Fruit fly (Drosophila melanogaster) whole organism, embryonic: ENCODE measurements around the gene rut.

ENCODE experiments used
- Asciz ChIP-seq: fragments of 200-800 bp; sonication (Bioruptor generic); optimal IDR thresholded peaks from 2 replicates; lab custom pipeline; 2017; ENCODE audit warnings: missing biosample characterization, mild to moderate bottlenecking, missing genetic modification characterization, missing genetic modification reagents
- Atf3 ChIP-seq: fragments of 200-800 bp; sonication (Bioruptor generic); optimal IDR thresholded peaks from 3 replicates; lab custom pipeline; 2016; ENCODE audit warnings: missing biosample characterization, missing genetic modification characterization
- Atf6 ChIP-seq: fragments of 200-800 bp; sonication (Bioruptor generic); IDR thresholded peaks from 2 replicates; pipeline ENCODE4 v1.3.6; 2022; ENCODE audit warnings: missing biosample characterization, missing genetic modification characterization
- CG10267 ChIP-seq: fragments of 200-800 bp; sonication (Bioruptor generic); optimal IDR thresholded peaks from 2 replicates; lab custom pipeline; 2018; ENCODE audit warnings: missing biosample characterization, mild to moderate bottlenecking, missing genetic modification characterization, moderate library complexity
- CG10462 ChIP-seq: fragments of 200-800 bp; sonication (Bioruptor generic); optimal IDR thresholded peaks from 2 replicates; lab custom pipeline; 2016; ENCODE audit warnings: missing biosample characterization, missing genetic modification characterization
- CG10565 ChIP-seq: fragments of 200-800 bp; sonication (Bioruptor generic); optimal IDR thresholded peaks from 3 replicates; lab custom pipeline; 2016; ENCODE audit warnings: missing biosample characterization, mild to moderate bottlenecking, missing genetic modification characterization
- CG10959 ChIP-seq: fragments of 200-800 bp; sonication (Bioruptor generic); IDR thresholded peaks from 2 replicates; pipeline ENCODE4 v1.3.6; 2022; ENCODE audit warnings: missing biosample characterization, missing genetic modification characterization
- CG12104 ChIP-seq: fragments of 200-800 bp; sonication (Bioruptor generic); optimal IDR thresholded peaks from 3 replicates; lab custom pipeline; 2016; ENCODE audit warnings: missing biosample characterization, missing genetic modification characterization
- CG14710 ChIP-seq: fragments of 200-800 bp; sonication (Bioruptor generic); optimal IDR thresholded peaks from 3 replicates; lab custom pipeline; 2019; ENCODE audit warnings: missing biosample characterization, mild to moderate bottlenecking, missing genetic modification characterization, moderate library complexity
- CG15073 ChIP-seq: fragments of 200-800 bp; sonication (Bioruptor generic); optimal IDR thresholded peaks from 2 replicates; lab custom pipeline; 2016; ENCODE audit warnings: missing biosample characterization, missing genetic modification characterization
- CG15479 ChIP-seq: fragments of 200-800 bp; sonication (Bioruptor generic); optimal IDR thresholded peaks from 3 replicates; lab custom pipeline; 2019; ENCODE audit warnings: missing biosample characterization, mild to moderate bottlenecking, missing genetic modification characterization, moderate library complexity
- CG17802 ChIP-seq: fragments of 200-800 bp; sonication (Bioruptor generic); optimal IDR thresholded peaks from 2 replicates; lab custom pipeline; 2018; ENCODE audit warnings: missing biosample characterization, mild to moderate bottlenecking, missing genetic modification characterization, moderate library complexity
- CG18011 ChIP-seq: fragments of 200-800 bp; sonication (Bioruptor generic); optimal IDR thresholded peaks from 2 replicates; lab custom pipeline; 2017; ENCODE audit warnings: missing biosample characterization, missing genetic modification characterization, mild to moderate bottlenecking, moderate library complexity, missing genotype
- CG18476 ChIP-seq: fragments of 200-800 bp; sonication (Bioruptor generic); optimal IDR thresholded peaks from 2 replicates; lab custom pipeline; 2016; ENCODE audit warnings: missing biosample characterization, mild to moderate bottlenecking, missing genetic modification characterization
- CG2129 ChIP-seq: fragments of 200-800 bp; sonication (Bioruptor generic); IDR thresholded peaks from 2 replicates; pipeline ENCODE4 v1.3.6; 2022; ENCODE audit warnings: missing biosample characterization, missing genetic modification characterization; ENCODE audit not compliant: partially characterized antibody
- CG2875 ChIP-seq: fragments of 200-800 bp; sonication (Bioruptor generic); optimal IDR thresholded peaks from 2 replicates; lab custom pipeline; 2017; ENCODE audit warnings: missing biosample characterization, mild to moderate bottlenecking, missing genetic modification characterization, missing genetic modification reagents
- CG33213 ChIP-seq: fragments of 200-800 bp; sonication (Bioruptor generic); optimal IDR thresholded peaks from 3 replicates; lab custom pipeline; 2016; ENCODE audit warnings: missing biosample characterization, missing genetic modification characterization
- CG8290 ChIP-seq, 3 experiments: fragments of 200-800 bp; sonication (Bioruptor generic); optimal IDR thresholded peaks; 2 replicates each; lab custom pipeline; 2016 to 2019; ENCODE audit warnings: missing biosample characterization in 3 of 3, missing genetic modification characterization in 3 of 3, mild to moderate bottlenecking in 2 of 3, moderate library complexity in 1 of 3
- CG9437 ChIP-seq: fragments of 200-800 bp; sonication (Bioruptor generic); optimal IDR thresholded peaks from 2 replicates; lab custom pipeline; 2018; ENCODE audit warnings: missing biosample characterization, mild to moderate bottlenecking, missing genetic modification characterization
- CG9727 ChIP-seq: fragments of 200-800 bp; sonication (Bioruptor generic); optimal IDR thresholded peaks from 3 replicates; lab custom pipeline; 2017; ENCODE audit warnings: missing biosample characterization, mild to moderate bottlenecking, missing genetic modification characterization
- Drgx ChIP-seq: fragments of 200-800 bp; sonication (Bioruptor generic); IDR thresholded peaks from 2 replicates; pipeline ENCODE4 v1.3.6; 2022; ENCODE audit warnings: missing biosample characterization, missing genetic modification characterization
- Fer1 ChIP-seq: fragments of 200-800 bp; sonication (Bioruptor generic); optimal IDR thresholded peaks from 2 replicates; lab custom pipeline; 2017; ENCODE audit warnings: missing biosample characterization, mild to moderate bottlenecking, missing genetic modification characterization
- Fer2 ChIP-seq: fragments of 200-800 bp; sonication (Bioruptor generic); optimal IDR thresholded peaks from 2 replicates; lab custom pipeline; 2018; ENCODE audit warnings: missing biosample characterization, mild to moderate bottlenecking, missing genetic modification characterization, moderate library complexity
- Fer3 ChIP-seq: fragments of 200-800 bp; sonication (Bioruptor generic); optimal IDR thresholded peaks from 2 replicates; lab custom pipeline; 2018; ENCODE audit warnings: missing biosample characterization, mild to moderate bottlenecking, missing genetic modification characterization, moderate library complexity
- Hr3 ChIP-seq: fragments of 200-800 bp; sonication (Bioruptor generic); optimal IDR thresholded peaks from 3 replicates; lab custom pipeline; 2016; ENCODE audit warnings: missing biosample characterization, missing genetic modification characterization
- Lhr ChIP-seq: fragments of 200-800 bp; sonication (Bioruptor generic); optimal IDR thresholded peaks from 3 replicates; lab custom pipeline; 2017; ENCODE audit warnings: mild to moderate bottlenecking, missing biosample characterization, missing genetic modification reagents, missing genetic modification characterization
- Med ChIP-seq: fragments of 200-800 bp; sonication (Bioruptor generic); peaks from one replicate; lab custom pipeline; 2016; ENCODE audit warnings: missing biosample characterization, missing genetic modification characterization, mild to moderate bottlenecking, inconsistent platforms, moderate library complexity
- Meics ChIP-seq: fragments of 200-800 bp; sonication (Bioruptor generic); optimal IDR thresholded peaks from 2 replicates; lab custom pipeline; 2017; ENCODE audit warnings: missing biosample characterization, mild to moderate bottlenecking, missing genetic modification characterization
- Mes4 ChIP-seq: fragments of 200-800 bp; sonication (Bioruptor generic); optimal IDR thresholded peaks from 2 replicates; lab custom pipeline; 2016; ENCODE audit warnings: missing biosample characterization, missing genetic modification characterization
- Opbp ChIP-seq: fragments of 200-800 bp; sonication (Bioruptor generic); IDR thresholded peaks from 3 replicates; pipeline ENCODE4 v1.3.6; 2022; ENCODE audit warnings: missing biosample characterization, missing genetic modification characterization; ENCODE audit not compliant: partially characterized antibody
- PHDP ChIP-seq: fragments of 200-800 bp; sonication (Bioruptor generic); optimal IDR thresholded peaks from 3 replicates; lab custom pipeline; 2018; ENCODE audit warnings: missing biosample characterization, mild to moderate bottlenecking, missing genetic modification characterization, moderate library complexity
- aop ChIP-seq: fragments of 200-800 bp; sonication (Bioruptor generic); IDR thresholded peaks from 2 replicates; pipeline ENCODE4 v1.3.6; 2022; ENCODE audit warnings: missing biosample characterization, missing genetic modification characterization
- cwo ChIP-seq: fragments of 200-800 bp; sonication (Bioruptor generic); optimal IDR thresholded peaks from 3 replicates; lab custom pipeline; 2017; ENCODE audit warnings: missing biosample characterization, missing genetic modification characterization, mild to moderate bottlenecking, moderate library complexity, missing genetic modification reagents
- disco-r ChIP-seq: fragments of 200-800 bp; sonication (Bioruptor generic); optimal IDR thresholded peaks from 2 replicates; lab custom pipeline; 2016; ENCODE audit warnings: missing biosample characterization, missing genetic modification characterization
- dmrt11E ChIP-seq: fragments of 200-800 bp; sonication (Bioruptor generic); optimal IDR thresholded peaks from 3 replicates; lab custom pipeline; 2018; ENCODE audit warnings: missing biosample characterization, mild to moderate bottlenecking, missing genetic modification characterization, moderate library complexity
- exex ChIP-seq: fragments of 200-800 bp; sonication (Bioruptor generic); optimal IDR thresholded peaks from 4 replicates; lab custom pipeline; 2018; ENCODE audit warnings: missing biosample characterization, mild to moderate bottlenecking, missing genetic modification characterization, moderate library complexity
- grn ChIP-seq: fragments of 200-800 bp; sonication (Bioruptor generic); optimal IDR thresholded peaks from 3 replicates; lab custom pipeline; 2017; ENCODE audit warnings: missing biosample characterization, missing genetic modification characterization
- gt ChIP-seq: fragments of 200-800 bp; sonication (Bioruptor generic); IDR thresholded peaks from 2 replicates; pipeline ENCODE4 v1.3.6; 2022; ENCODE audit warnings: missing biosample characterization, missing genetic modification characterization
- jing ChIP-seq: fragments of 200-800 bp; sonication (Bioruptor generic); optimal IDR thresholded peaks from 2 replicates; lab custom pipeline; 2018; ENCODE audit warnings: missing biosample characterization, mild to moderate bottlenecking, missing genetic modification characterization
- ken ChIP-seq: fragments of 200-800 bp; sonication (Bioruptor generic); IDR thresholded peaks from 3 replicates; pipeline ENCODE4 v1.3.6; 2022; ENCODE audit warnings: missing biosample characterization, missing genetic modification characterization
- nerfin-1 ChIP-seq: fragments of 200-800 bp; sonication (Bioruptor generic); optimal IDR thresholded peaks from 3 replicates; lab custom pipeline; 2019; ENCODE audit warnings: missing biosample characterization, mild to moderate bottlenecking, missing genetic modification characterization, moderate library complexity
- nmo ChIP-seq: fragments of 200-800 bp; sonication (Bioruptor generic); optimal IDR thresholded peaks from 2 replicates; lab custom pipeline; 2018; ENCODE audit warnings: missing biosample characterization, mild to moderate bottlenecking, missing genetic modification characterization, moderate library complexity
- org-1 ChIP-seq: fragments of 200-800 bp; sonication (Bioruptor generic); optimal IDR thresholded peaks from 2 replicates; lab custom pipeline; 2017; ENCODE audit warnings: missing biosample characterization, missing genetic modification characterization
- otp ChIP-seq: fragments of 200-800 bp; sonication (Bioruptor generic); IDR thresholded peaks from 3 replicates; pipeline ENCODE4, ENCODE4 v1.3.6; 2022; ENCODE audit warnings: missing biosample characterization, missing genetic modification characterization
- pfk ChIP-seq: fragments of 200-800 bp; sonication (Bioruptor generic); optimal IDR thresholded peaks from 2 replicates; lab custom pipeline; 2018; ENCODE audit warnings: missing biosample characterization, mild to moderate bottlenecking, missing genetic modification characterization, moderate library complexity
- salm ChIP-seq: fragments of 200-800 bp; sonication (Bioruptor generic); optimal IDR thresholded peaks from 2 replicates; lab custom pipeline; 2018; ENCODE audit warnings: missing biosample characterization, mild to moderate bottlenecking, missing genetic modification characterization
- sd ChIP-seq: fragments of 200-800 bp; sonication (Bioruptor generic); optimal IDR thresholded peaks from 3 replicates; lab custom pipeline; 2018; ENCODE audit warnings: missing biosample characterization, mild to moderate bottlenecking, missing genetic modification characterization, moderate library complexity
- shn ChIP-seq: fragments of 200-800 bp; sonication (Bioruptor generic); optimal IDR thresholded peaks from 3 replicates; lab custom pipeline; 2016; ENCODE audit warnings: missing biosample characterization, missing genetic modification characterization
- ssp ChIP-seq: fragments of 200-800 bp; sonication (Bioruptor generic); IDR thresholded peaks from 2 replicates; pipeline ENCODE4 v1.3.6; 2022; ENCODE audit warnings: missing biosample characterization, missing genetic modification characterization

Gene rut

DNA sequence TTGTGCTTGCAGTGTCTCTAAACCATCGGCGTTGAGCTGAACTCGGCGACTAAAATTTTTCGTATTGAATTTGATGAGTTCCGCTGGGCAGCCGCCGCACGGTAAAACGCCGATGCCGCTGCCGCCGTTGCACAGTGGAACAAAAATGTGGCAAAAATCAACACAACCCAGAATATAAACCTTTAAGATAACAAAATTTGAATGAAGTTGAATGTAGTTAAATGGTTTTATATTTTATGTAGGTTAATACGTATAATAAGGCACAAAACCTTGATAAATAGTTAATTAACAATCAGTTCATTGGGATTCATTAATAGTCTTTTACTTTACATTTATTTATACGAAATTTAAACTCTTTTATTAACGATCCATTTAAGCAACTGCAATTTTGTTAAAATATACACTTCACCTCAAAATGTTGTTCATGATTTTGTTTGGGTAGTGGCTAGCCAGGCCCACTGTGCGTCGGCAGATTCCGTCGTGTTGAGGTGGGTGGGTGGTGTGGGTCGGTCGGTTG, 60.1 kb downstream of the rut start, which contains the start of gene CG15890 (continued):
- peak; percentile 18 for TF ChIP-seq CG10462
- TF ChIP-seq CG17802 = no peak
- TF ChIP-seq Hr3 = peak; percentile 50
- peak; percentile 73 for TF ChIP-seq PHDP
- no peak for TF ChIP-seq gt (GFP tag; lab: Robert Waterston, UW)
- peak; percentile 57; the same call in 1 of the 2 replicates for TF ChIP-seq Atf6 (GFP tag; lab: Robert Waterston, UW)
- TF ChIP-seq Fer2 (tag; lab: Kevin White, UChicago) = no peak
- TF ChIP-seq CG10267 (tag; lab: Kevin White, UChicago) = peak; percentile 50
- peak; percentile 45 for TF ChIP-seq nerfin-1
- no peak for TF ChIP-seq grn (GFP tag; lab: Kevin White, UChicago)
- TF ChIP-seq pfk (GFP tag; lab: Kevin White, UChicago) = no peak
- no peak for TF ChIP-seq CG15073
- peak; percentile 69 for TF ChIP-seq Meics (GFP tag; lab: Kevin White, UChicago)
- TF ChIP-seq CG18011 (GFP tag; lab: Kevin White, UChicago) = no peak
- peak; percentile 83 for TF ChIP-seq Med (GFP tag; lab: Kevin White, UChicago)
- peak; percentile 23 for TF ChIP-seq CG2875
- TF ChIP-seq exex = no peak
- peak; percentile 12 for TF ChIP-seq Lhr (GFP tag; lab: Kevin White, UChicago)
- TF ChIP-seq CG33213 (GFP tag; lab: Kevin White, UChicago) = no peak
- TF ChIP-seq Fer3 (tag; lab: Kevin White, UChicago) = peak; percentile 18
- TF ChIP-seq Asciz = peak; percentile 40
- TF ChIP-seq salm (tag; lab: Kevin White, UChicago) = no peak
- TF ChIP-seq Opbp (GFP tag; lab: Robert Waterston, UW) = no peak
- TF ChIP-seq CG12104 = peak; percentile 59
- TF ChIP-seq Atf3 (GFP tag; lab: Kevin White, UChicago) = no peak
- peak; percentile 4 for TF ChIP-seq sd (tag; lab: Kevin White, UChicago)
- peak; percentile 72 for TF ChIP-seq nmo (GFP tag; lab: Kevin White, UChicago)
- peak; percentile 46 for TF ChIP-seq Mes4 (GFP tag; lab: Kevin White, UChicago)
- peak; percentile 44 for TF ChIP-seq jing (GFP tag; lab: Kevin White, UChicago)
- no peak for TF ChIP-seq ken
- TF ChIP-seq dmrt11E (tag; lab: Kevin White, UChicago) = peak; percentile 60
- TF ChIP-seq CG15479 (GFP tag; lab: Kevin White, UChicago) = no peak
- no peak for TF ChIP-seq otp (GFP tag; lab: Robert Waterston, UW)
- TF ChIP-seq CG8290 (GFP tag; optimal IDR thresholded peaks at IDR 0.05; lab: Kevin White, UChicago) = no peak
- TF ChIP-seq CG8290 (tag; optimal IDR thresholded peaks at IDR 0.05; lab: Kevin White, UChicago) = peak in 1 of 2 experiments; percentile 25
- peak; percentile 6 for TF ChIP-seq shn (GFP tag; lab: Kevin White, UChicago)
- TF ChIP-seq CG10959 (GFP tag; lab: Robert Waterston, UW) = no peak
- TF ChIP-seq ssp (GFP tag; lab: Robert Waterston, UW) = 0 out of 2 replicates have a peak, but pooled peaks have one; percentile 7
- TF ChIP-seq CG9437 (GFP tag; lab: Kevin White, UChicago) = peak; percentile 76
- TF ChIP-seq CG18476 (GFP tag; lab: Kevin White, UChicago) = peak; percentile 42
- TF ChIP-seq org-1 (GFP tag; lab: Kevin White, UChicago) = peak; percentile 51
- peak; percentile 63 for TF ChIP-seq CG9727 (GFP tag; lab: Kevin White, UChicago)
- no peak for TF ChIP-seq disco-r (GFP tag; lab: Kevin White, UChicago)
- TF ChIP-seq cwo (GFP tag; lab: Kevin White, UChicago) = peak; percentile 50
- TF ChIP-seq aop = no peak
- TF ChIP-seq CG14710 (tag; lab: Kevin White, UChicago) = peak; percentile 42
- TF ChIP-seq Drgx (GFP tag; lab: Robert Waterston, UW) = no peak
- TF ChIP-seq CG2129 (GFP tag; lab: Robert Waterston, UW) = no peak
- no peak for TF ChIP-seq CG10565 (GFP tag; lab: Kevin White, UChicago)
- TF ChIP-seq Fer1 (GFP tag; lab: Kevin White, UChicago) = peak; percentile 57
